Fruit fly (Drosophila melanogaster) whole organism, embryonic: ENCODE measurements around the gene Faa.

ENCODE experiments used
- Antp ChIP-seq: fragments of 200-800 bp; sonication (Bioruptor generic); optimal IDR thresholded peaks from 3 replicates; lab custom pipeline; 2016; ENCODE audit warnings: missing biosample characterization, missing genetic modification characterization
- CG10979 ChIP-seq: fragments of 200-800 bp; sonication (Bioruptor generic); optimal IDR thresholded peaks from 2 replicates; lab custom pipeline; 2018; ENCODE audit warnings: missing biosample characterization, mild to moderate bottlenecking, missing genetic modification characterization, moderate library complexity
- CG11695 ChIP-seq: fragments of 200-800 bp; sonication (Bioruptor generic); IDR thresholded peaks from 3 replicates; pipeline ENCODE4 v1.3.6; 2022; ENCODE audit warnings: missing biosample characterization, missing genetic modification characterization
- CG13775 ChIP-seq: fragments of 200-800 bp; sonication (Bioruptor generic); optimal IDR thresholded peaks from 3 replicates; lab custom pipeline; 2017; ENCODE audit warnings: missing biosample characterization, mild to moderate bottlenecking, missing genetic modification characterization
- CG1529 ChIP-seq: fragments of 200-800 bp; sonication (Bioruptor generic); optimal IDR thresholded peaks from 3 replicates; lab custom pipeline; 2018; ENCODE audit warnings: missing biosample characterization, missing genetic modification characterization
- CG15514 ChIP-seq: fragments of 200-800 bp; sonication (Bioruptor generic); optimal IDR thresholded peaks from 3 replicates; lab custom pipeline; 2017; ENCODE audit warnings: missing biosample characterization, missing genetic modification characterization, mild to moderate bottlenecking, moderate library complexity, missing genetic modification reagents
- CG1647 ChIP-seq: fragments of 200-800 bp; sonication (Bioruptor generic); optimal IDR thresholded peaks from 3 replicates; lab custom pipeline; 2016; ENCODE audit warnings: missing biosample characterization, missing genetic modification characterization
- CG17802 ChIP-seq: fragments of 200-800 bp; sonication (Bioruptor generic); optimal IDR thresholded peaks from 2 replicates; lab custom pipeline; 2018; ENCODE audit warnings: missing biosample characterization, mild to moderate bottlenecking, missing genetic modification characterization, moderate library complexity
- CG18011 ChIP-seq: fragments of 200-800 bp; sonication (Bioruptor generic); optimal IDR thresholded peaks from 2 replicates; lab custom pipeline; 2017; ENCODE audit warnings: missing biosample characterization, missing genetic modification characterization, mild to moderate bottlenecking, moderate library complexity, missing genotype
- CG2199 ChIP-seq: fragments of 200-800 bp; sonication (Bioruptor generic); IDR thresholded peaks from 3 replicates; pipeline ENCODE4 v1.3.6; 2022; ENCODE audit warnings: missing biosample characterization, missing genetic modification characterization
- CG2678 ChIP-seq: fragments of 200-800 bp; sonication (Bioruptor generic); optimal IDR thresholded peaks from 3 replicates; lab custom pipeline; 2019; ENCODE audit warnings: missing biosample characterization, mild to moderate bottlenecking, missing genetic modification characterization, moderate library complexity
- CG31365 ChIP-seq: fragments of 200-800 bp; sonication (Bioruptor generic); optimal IDR thresholded peaks from 2 replicates; lab custom pipeline; 2018; ENCODE audit warnings: missing biosample characterization, mild to moderate bottlenecking, missing genetic modification characterization
- CG34224 ChIP-seq: fragments of 200-800 bp; sonication (Bioruptor generic); IDR thresholded peaks from 3 replicates; pipeline ENCODE4 v1.3.6; 2022; ENCODE audit warnings: missing biosample characterization, missing genetic modification characterization; ENCODE audit not compliant: partially characterized antibody
- CG34376 ChIP-seq: fragments of 200-800 bp; sonication (Bioruptor generic); optimal IDR thresholded peaks from 2 replicates; lab custom pipeline; 2018; ENCODE audit warnings: missing biosample characterization, mild to moderate bottlenecking, missing genetic modification characterization
- CG3726 ChIP-seq: fragments of 200-800 bp; sonication (Bioruptor generic); IDR thresholded peaks from 3 replicates; pipeline ENCODE4, ENCODE4 v1.3.6; 2022; ENCODE audit warnings: missing biosample characterization, missing genetic modification characterization
- CG3995 ChIP-seq: fragments of 200-800 bp; sonication (Bioruptor generic); optimal IDR thresholded peaks from 3 replicates; lab custom pipeline; 2016; ENCODE audit warnings: missing biosample characterization, missing genetic modification characterization
- CG4282 ChIP-seq: fragments of 200-800 bp; sonication (Bioruptor generic); optimal IDR thresholded peaks from 2 replicates; lab custom pipeline; 2016; ENCODE audit warnings: missing biosample characterization, missing genetic modification characterization
- CG43689 ChIP-seq: fragments of 200-800 bp; sonication (Bioruptor generic); IDR thresholded peaks from 2 replicates; pipeline ENCODE4 v1.3.6; 2022; ENCODE audit warnings: missing biosample characterization, missing genetic modification characterization
- CG5245 ChIP-seq: fragments of 200-800 bp; sonication (Bioruptor generic); optimal IDR thresholded peaks from 3 replicates; lab custom pipeline; 2016; ENCODE audit warnings: missing biosample characterization, missing genetic modification characterization
- CG6272 ChIP-seq: fragments of 200-800 bp; sonication (Bioruptor generic); IDR thresholded peaks from 2 replicates; pipeline ENCODE4 v1.3.6; 2022; ENCODE audit warnings: missing biosample characterization, missing genetic modification characterization
- CG6791 ChIP-seq: fragments of 200-800 bp; sonication (Bioruptor generic); IDR thresholded peaks from 3 replicates; pipeline ENCODE4 v1.3.6; 2022; ENCODE audit warnings: missing biosample characterization, missing genetic modification characterization; ENCODE audit not compliant: partially characterized antibody
- CG7372 ChIP-seq: fragments of 200-800 bp; sonication (Bioruptor generic); IDR thresholded peaks from 2 replicates; pipeline ENCODE4 v1.3.6; 2022; ENCODE audit warnings: missing biosample characterization, missing genetic modification characterization
- CG8765 ChIP-seq: fragments of 200-800 bp; sonication (Bioruptor generic); IDR thresholded peaks from 2 replicates; pipeline ENCODE4 v1.3.6; 2022; ENCODE audit warnings: missing biosample characterization, missing genetic modification characterization
- CG9609 ChIP-seq: fragments of 200-800 bp; sonication (Bioruptor generic); optimal IDR thresholded peaks from 3 replicates; lab custom pipeline; 2016; ENCODE audit warnings: missing biosample characterization, missing genetic modification characterization
- Drgx ChIP-seq: fragments of 200-800 bp; sonication (Bioruptor generic); IDR thresholded peaks from 2 replicates; pipeline ENCODE4 v1.3.6; 2022; ENCODE audit warnings: missing biosample characterization, missing genetic modification characterization
- Gug ChIP-seq: fragments of 200-800 bp; sonication (Bioruptor generic); IDR thresholded peaks from 4 replicates; pipeline ENCODE4 v1.3.6; 2022; ENCODE audit warnings: missing biosample characterization, missing genetic modification characterization
- Rfx ChIP-seq: fragments of 200-800 bp; sonication (Bioruptor generic); IDR thresholded peaks from 2 replicates; pipeline ENCODE4 v1.3.6; 2022; ENCODE audit warnings: missing biosample characterization, missing genetic modification characterization
- Sin3A ChIP-seq: fragments of >200 bp; optimal IDR thresholded peaks from 2 replicates; lab custom pipeline; 2018
- YL-1 ChIP-seq: fragments of 200-800 bp; sonication (Bioruptor generic); optimal IDR thresholded peaks from 3 replicates; lab custom pipeline; 2017; ENCODE audit warnings: missing biosample characterization, mild to moderate bottlenecking, missing genetic modification characterization
- ara ChIP-seq: fragments of 200-800 bp; sonication (Bioruptor generic); IDR thresholded peaks from 2 replicates; pipeline ENCODE4 v1.3.6; 2022; ENCODE audit warnings: missing biosample characterization, missing genetic modification characterization
- bbx ChIP-seq: fragments of 200-800 bp; sonication (Bioruptor generic); IDR thresholded peaks from 2 replicates; pipeline ENCODE4 v1.3.6; 2022; ENCODE audit warnings: missing biosample characterization, missing genetic modification characterization; ENCODE audit not compliant: partially characterized antibody
- btn ChIP-seq: fragments of 200-800 bp; sonication (Bioruptor generic); optimal IDR thresholded peaks from 2 replicates; lab custom pipeline; 2016; ENCODE audit warnings: missing biosample characterization, missing genetic modification characterization
- chif ChIP-seq, 2 experiments: fragments of 200-800 bp; sonication (Bioruptor generic); optimal IDR thresholded peaks; 3 replicates each; lab custom pipeline; 2016; ENCODE audit warnings: missing biosample characterization in 2 of 2, missing genetic modification characterization in 2 of 2
- ci ChIP-seq: fragments of 200-800 bp; sonication (Bioruptor generic); IDR thresholded peaks from 3 replicates; pipeline ENCODE4 v1.3.6; 2022; ENCODE audit warnings: missing biosample characterization, missing genetic modification characterization
- crp ChIP-seq, 2 experiments: fragments of 200-800 bp; sonication (Bioruptor generic); optimal IDR thresholded peaks; 2 replicates in 1 of 2; 3 replicates in 1 of 2; lab custom pipeline; 2017; ENCODE audit warnings: missing biosample characterization in 2 of 2, missing genetic modification characterization in 2 of 2, mild to moderate bottlenecking in 1 of 2, moderate library complexity in 1 of 2
- dm ChIP-seq: fragments of 200-800 bp; sonication (Bioruptor generic); optimal IDR thresholded peaks from 3 replicates; lab custom pipeline; 2016; ENCODE audit warnings: missing biosample characterization, missing genetic modification characterization
- en ChIP-seq: fragments of 200-800 bp; sonication (Bioruptor generic); optimal IDR thresholded peaks from 2 replicates; lab custom pipeline; 2016; ENCODE audit warnings: missing biosample characterization, missing genetic modification characterization
- ewg ChIP-seq: fragments of 200-800 bp; sonication (Bioruptor generic); optimal IDR thresholded peaks from 3 replicates; lab custom pipeline; 2017; ENCODE audit warnings: mild to moderate bottlenecking, missing biosample characterization, missing genetic modification reagents, missing genetic modification characterization
- hb ChIP-seq: fragments of 200-800 bp; sonication (Bioruptor generic); IDR thresholded peaks from 3 replicates; pipeline ENCODE4 v1.3.6; 2022; ENCODE audit warnings: missing biosample characterization, missing genetic modification characterization; ENCODE audit not compliant: partially characterized antibody
- hkb ChIP-seq, 2 experiments: fragments of 200-800 bp in 1 of 2; fragments of >200 bp in 1 of 2; sonication (Bioruptor generic) in 1 of 2; IDR thresholded peaks in 1 of 2; optimal IDR thresholded peaks in 1 of 2; 2 replicates each; pipeline versions ENCODE4 v1.3.6 to Lab custom; 2017 to 2022; ENCODE audit warnings: missing biosample characterization in 1 of 2, missing genetic modification characterization in 1 of 2
- hth ChIP-seq: fragments of >200 bp; optimal IDR thresholded peaks from 2 replicates; lab custom pipeline; 2017; ENCODE audit warnings: inconsistent platforms
- insv ChIP-seq, 2 experiments: fragments of 200-800 bp; sonication (Bioruptor generic); optimal IDR thresholded peaks; 3 replicates each; lab custom pipeline; 2016 to 2018; ENCODE audit warnings: missing biosample characterization in 2 of 2, missing genetic modification characterization in 2 of 2
- inv ChIP-seq: fragments of 200-800 bp; sonication (Bioruptor generic); IDR thresholded peaks from 2 replicates; pipeline ENCODE4 v1.3.6; 2022; ENCODE audit warnings: missing biosample characterization, missing genetic modification characterization; ENCODE audit not compliant: partially characterized antibody
- lmd ChIP-seq: fragments of 200-800 bp; sonication (Bioruptor generic); IDR thresholded peaks from 2 replicates; pipeline ENCODE4 v1.3.6; 2022; ENCODE audit warnings: missing biosample characterization, missing genetic modification characterization
- lola ChIP-seq, 3 experiments: fragments of >200 bp in 2 of 3; fragments of 200-800 bp in 1 of 3; sonication (Bioruptor generic) in 1 of 3; optimal IDR thresholded peaks; 2 replicates each; lab custom pipeline; 2017 to 2019; ENCODE audit warnings: missing biosample characterization in 3 of 3, missing genetic modification characterization in 3 of 3, mild to moderate bottlenecking in 1 of 3, moderate library complexity in 1 of 3
- pum ChIP-seq: fragments of 200-800 bp; sonication (Bioruptor generic); optimal IDR thresholded peaks from 2 replicates; lab custom pipeline; 2016; ENCODE audit warnings: missing biosample characterization, missing genetic modification characterization
- schlank ChIP-seq: fragments of 200-800 bp; sonication (Bioruptor generic); optimal IDR thresholded peaks from 2 replicates; lab custom pipeline; 2018; ENCODE audit warnings: missing biosample characterization, mild to moderate bottlenecking, missing genetic modification characterization
- tna ChIP-seq: fragments of 200-800 bp; sonication (Bioruptor generic); IDR thresholded peaks from 2 replicates; pipeline ENCODE4 v1.3.6; 2022; ENCODE audit warnings: missing biosample characterization, missing genetic modification characterization; ENCODE audit not compliant: partially characterized antibody
- tup ChIP-seq: fragments of 200-800 bp; sonication (Bioruptor generic); optimal IDR thresholded peaks from 2 replicates; lab custom pipeline; 2016; ENCODE audit warnings: missing biosample characterization, mild to moderate bottlenecking, missing genetic modification characterization, moderate library complexity

Faa gene

dm6 chr3L:4108072-4108843 lies 34.5 kb upstream of the Faa start, which contains the start of gene Ack (continued):
- TF ChIP-seq hb (GFP tag; lab: Robert Waterston, UW) (peak; percentile 39; the same call in 1 of the 3 replicates), bbx (GFP tag; lab: Robert Waterston, UW) (peak; percentile 87), pum (GFP tag; lab: Kevin White, UChicago) (no peak), ewg (GFP tag; lab: Kevin White, UChicago) (no peak), btn (GFP tag; lab: Kevin White, UChicago) (no peak), inv (GFP tag; lab: Robert Waterston, UW) (peak; percentile 78), dm (GFP tag; lab: Kevin White, UChicago) (no peak), Antp (no peak), CG6791 (GFP tag; lab: Robert Waterston, UW) (peak; percentile 73), hth (no peak), CG7372 (no peak), hkb (optimal IDR thresholded peaks at IDR 0.05; lab: Kevin White, UChicago) (no peak), hkb (GFP tag; IDR thresholded peaks at IDR 0.05; lab: Robert Waterston, UW) (no peak; the same call in 1 of the 2 replicates), CG13775 (GFP tag; lab: Kevin White, UChicago) (no peak), ci (GFP tag; lab: Robert Waterston, UW) (0 out of 3 replicates have a peak, but pooled peaks have one; percentile 23), CG15514 (GFP tag; lab: Kevin White, UChicago) (no peak), CG11695 (GFP tag; lab: Robert Waterston, UW) (0 out of 3 replicates have a peak, but pooled peaks have one; percentile 21), CG34376 (peak; percentile 11), CG2199 (GFP tag; lab: Robert Waterston, UW) (no peak), tna (GFP tag; lab: Robert Waterston, UW) (peak; percentile 51), schlank (tag; lab: Kevin White, UChicago) (no peak), CG18011 (GFP tag; lab: Kevin White, UChicago) (no peak), CG2678 (tag; lab: Kevin White, UChicago) (no peak), CG6272 (GFP tag; lab: Robert Waterston, UW) (no peak), CG10979 (no peak), CG17802 (no peak), ara (GFP tag; lab: Robert Waterston, UW) (0 out of 2 replicates have a peak, but pooled peaks have one; percentile 14), CG8765 (GFP tag; lab: Robert Waterston, UW) (no peak), Rfx (GFP tag; lab: Robert Waterston, UW) (no peak), Gug (GFP tag; lab: Robert Waterston, UW) (no peak), YL-1 (GFP tag; lab: Kevin White, UChicago) (peak; percentile 68), Sin3A (peak; percentile 49), chif (GFP tag; optimal IDR thresholded peaks at IDR 0.05; lab: Kevin White, UChicago) (no peak), CG5245 (no peak), CG4282 (GFP tag; lab: Kevin White, UChicago) (no peak), CG1647 (no peak), CG3726 (GFP tag; lab: Robert Waterston, UW) (no peak), Drgx (no peak), CG9609 (GFP tag; lab: Kevin White, UChicago) (no peak), lmd (GFP tag; lab: Robert Waterston, UW) (no peak), tup (no peak), CG31365 (tag; lab: Kevin White, UChicago) (no peak), crp (GFP tag; optimal IDR thresholded peaks at IDR 0.05; lab: Kevin White, UChicago) (peak; percentile 10 to 89), CG34224 (peak; percentile 81), CG43689 (no peak), CG1529 (GFP tag; lab: Kevin White, UChicago) (no peak), insv (GFP tag; optimal IDR thresholded peaks at IDR 0.05; lab: Kevin White, UChicago) (no peak), en (GFP tag; lab: Kevin White, UChicago) (no peak), CG3995 (GFP tag; lab: Kevin White, UChicago) (no peak), lola (GFP tag; optimal IDR thresholded peaks at IDR 0.05; lab: Kevin White, UChicago) (no peak)
